Fruit fly (Drosophila melanogaster): Measurements from ENCODE around the gene Galk.

Gene Galk

dm6 chr3L:9004788-9005246 is 18.9 kb upstream of the Galk start, which contains the start of gene Doc3 (continued):
- TF ChIP-seq CG10654 (GFP tag; optimal IDR thresholded peaks at IDR 0.05) (no peak), CG6175 (GFP tag; IDR thresholded peaks at IDR 0.05) (peak; percentile 67; the same call in 1 of the 3 replicates), z (GFP tag; IDR thresholded peaks at IDR 0.05) (peak; percentile 64; the same call in 1 of the 3 replicates), Asciz (GFP tag; optimal IDR thresholded peaks at IDR 0.05) (no peak), YL-1 (GFP tag; optimal IDR thresholded peaks at IDR 0.05) (no peak), CG11456 (GFP tag; IDR thresholded peaks at IDR 0.05) (no peak), kah (GFP tag; optimal IDR thresholded peaks at IDR 0.05) (peak; percentile 28), hb (GFP tag; IDR thresholded peaks at IDR 0.05; ENCODE audit: partially characterized antibody) (no peak), Atf-2 (GFP tag; optimal IDR thresholded peaks at IDR 0.05) (no peak), prd (optimal IDR thresholded peaks at IDR 0.05) (no peak), prd (GFP tag; IDR thresholded peaks at IDR 0.05) (no peak), sug (tag; optimal IDR thresholded peaks at IDR 0.05) (peak; percentile 96), Doc3 (GFP tag; IDR thresholded peaks at IDR 0.05; ENCODE audit: partially characterized antibody) (no peak), bowl (GFP tag; IDR thresholded peaks at IDR 0.05) (no peak), en (GFP tag; optimal IDR thresholded peaks at IDR 0.05) (no peak), HLHmδ (GFP tag; optimal IDR thresholded peaks at IDR 0.05) (peak; percentile 38), Stat92E (GFP tag; optimal IDR thresholded peaks at IDR 0.05) (peak in 1 of 3 experiments; percentile 97), gfzf (GFP tag; optimal IDR thresholded peaks at IDR 0.05) (no peak), CG5953 (GFP tag; IDR thresholded peaks at IDR 0.05) (no peak), zen2 (GFP tag; IDR thresholded peaks at IDR 0.05; ENCODE audit: partially characterized antibody) (no peak), cad (GFP tag; optimal IDR thresholded peaks at IDR 0.05) (no peak), MTF-1 (GFP tag; optimal IDR thresholded peaks at IDR 0.05; ENCODE audit: borderline replicate concordance) (no peak), CG10565 (GFP tag; optimal IDR thresholded peaks at IDR 0.05) (no peak), CG4707 (GFP tag; optimal IDR thresholded peaks at IDR 0.05) (no peak), CG6689 (GFP tag; IDR thresholded peaks at IDR 0.05) (no peak), gcm (GFP tag; optimal IDR thresholded peaks at IDR 0.05) (peak; percentile 11), da (GFP tag; optimal IDR thresholded peaks at IDR 0.05) (no peak), Adf1 (GFP tag; IDR thresholded peaks at IDR 0.05) (peak; percentile 52; the same call in 1 of the 2 replicates), sd (tag; optimal IDR thresholded peaks at IDR 0.05) (peak; percentile 70), Nf-YA (GFP tag; IDR thresholded peaks at IDR 0.05) (peak; percentile 98), phol (tag; optimal IDR thresholded peaks at IDR 0.05) (peak; percentile 82), zfh1 (GFP tag; IDR thresholded peaks at IDR 0.05) (no peak), CG8924 (tag; optimal IDR thresholded peaks at IDR 0.05) (no peak), CG1832 (GFP tag; optimal IDR thresholded peaks at IDR 0.05) (peak; percentile 92), Hey (tag; optimal IDR thresholded peaks at IDR 0.05) (no peak), CoRest (tag; optimal IDR thresholded peaks at IDR 0.05) (peak; percentile 44), Doc2 (GFP tag; IDR thresholded peaks at IDR 0.05) (no peak), inv (GFP tag; IDR thresholded peaks at IDR 0.05; ENCODE audit: partially characterized antibody) (no peak), CG7928 (GFP tag; optimal IDR thresholded peaks at IDR 0.05) (no peak), lov (optimal IDR thresholded peaks at IDR 0.05) (no peak), lov (GFP tag; IDR thresholded peaks at IDR 0.05) (0 out of 3 replicates have a peak, but pooled peaks have one; percentile 28), Meics (GFP tag; optimal IDR thresholded peaks at IDR 0.05) (no peak), so (GFP tag; IDR thresholded peaks at IDR 0.05) (0 out of 3 replicates have a peak, but pooled peaks have one; percentile 24), twi (tag; optimal IDR thresholded peaks at IDR 0.05) (peak; percentile 66), HLH4C (GFP tag; IDR thresholded peaks at IDR 0.05; ENCODE audit: partially characterized antibody) (0 out of 3 replicates have a peak, but pooled peaks have one; percentile 41)
